Fruit fly (Drosophila melanogaster): ENCODE data around the gene Jhbp16.

- no peak for TF ChIP-seq h (optimal IDR thresholded peaks at IDR 0.05)
- TF ChIP-seq insv (optimal IDR thresholded peaks at IDR 0.05) = no peak
- no peak for TF ChIP-seq ttk (optimal IDR thresholded peaks at IDR 0.05)
Observed at dm6 chr3R:21700458-21700857, 36.3 kb downstream of the Jhbp16 start.

Measured in Kc167 (cell line).